Worm (Caenorhabditis elegans): ENCODE results near the gene Y105C5A.1.

DNA sequence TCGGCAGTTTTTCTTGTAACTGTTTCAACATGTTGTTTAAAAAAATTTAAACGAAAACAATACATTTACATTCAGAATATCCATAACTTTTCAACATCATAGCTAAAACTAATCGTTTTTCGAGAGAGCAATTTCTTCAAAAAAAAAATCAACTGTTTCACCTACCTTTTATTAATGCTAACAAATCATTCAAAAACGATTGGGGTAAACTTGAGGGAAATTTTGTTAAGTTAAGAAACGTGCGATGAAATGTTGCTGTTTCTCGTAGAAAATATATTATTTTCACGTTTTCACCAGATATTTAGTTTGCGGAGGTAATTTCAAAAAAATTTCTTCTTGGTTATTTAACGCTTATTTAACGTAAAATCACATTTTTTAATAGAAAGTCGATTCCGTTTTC is 42.2 kb upstream of the Y105C5A.1 start:
- TF ChIP-seq mxl-3 (GFP tag; optimal IDR thresholded peaks at IDR 0.05) (no peak), lin-29 (GFP tag; IDR thresholded peaks at IDR 0.05) (no peak), dve-1 (tag; optimal IDR thresholded peaks at IDR 0.05; ENCODE audit: insufficient read depth) (no peak), lin-13 (GFP tag; optimal IDR thresholded peaks at IDR 0.05) (no peak), zfp-3 (GFP tag; conservative IDR thresholded peaks at IDR 0.05) (no peak), ama-1 (optimal IDR thresholded peaks at IDR 0.05) (no peak), jun-1 (tag; optimal IDR thresholded peaks at IDR 0.05) (no peak), Y5F2A.4 (GFP tag; optimal IDR thresholded peaks at IDR 0.05) (no peak), skn-1 (tag; optimal IDR thresholded peaks at IDR 0.05) (no peak), ceh-82 (tag; optimal IDR thresholded peaks at IDR 0.05) (no peak), lin-39 (tag; optimal IDR thresholded peaks at IDR 0.05) (no peak), fos-1 (tag; optimal IDR thresholded peaks at IDR 0.05) (no peak), snpc-1.2 (GFP tag; IDR thresholded peaks at IDR 0.05) (peak; percentile 70; the same call in 1 of the 2 replicates)

Data from whole organism, L4 larva.